Worm (Caenorhabditis elegans): Measurements from ENCODE around the gene B0564.2.

DNA sequence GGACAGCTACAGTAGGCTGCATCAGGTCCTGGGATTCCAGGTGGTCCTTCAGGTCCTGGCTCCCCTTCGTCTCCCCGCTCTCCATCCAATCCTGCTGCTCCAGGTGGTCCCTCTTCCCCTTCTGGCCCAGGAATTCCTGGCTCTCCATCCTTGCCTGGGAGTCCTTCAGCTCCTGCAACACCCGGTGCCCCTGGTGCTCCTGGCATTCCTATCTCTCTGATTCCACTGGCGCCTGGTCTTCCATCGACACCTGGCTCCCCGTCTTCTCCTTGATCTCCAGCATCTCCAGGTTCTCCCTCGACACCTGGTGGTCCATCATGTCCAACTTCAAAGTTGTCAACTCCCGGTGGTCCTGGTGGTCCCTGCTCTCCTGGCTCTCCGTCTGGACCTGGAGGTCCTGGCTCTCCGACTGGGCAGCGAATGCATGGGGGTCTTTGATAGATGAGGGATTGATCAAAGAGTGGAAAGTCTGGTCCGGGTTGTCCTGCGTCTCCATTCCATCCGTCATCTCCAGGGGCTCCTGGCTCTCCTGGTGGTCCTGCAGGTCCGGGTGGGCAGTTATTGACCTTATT, 17.7 kb upstream of the B0564.2 start:
- TF ChIP-seq F57C9.4 (tag; optimal IDR thresholded peaks at IDR 0.05) = no peak
- no peak for TF ChIP-seq mcd-1 (GFP tag; IDR thresholded peaks at IDR 0.05)
- TF ChIP-seq tlf-1 (GFP tag; optimal IDR thresholded peaks at IDR 0.05) = no peak
- TF ChIP-seq T26A5.8 (tag; optimal IDR thresholded peaks at IDR 0.05) = no peak
- no peak for TF ChIP-seq ceh-100 (GFP tag; IDR thresholded peaks at IDR 0.05)

Measured in whole organism, young adult.